Fruit fly (Drosophila melanogaster): ENCODE results near the gene CG31301.

The CG31301 gene

dm6 chr3R:15346018-15346383 is at the start of gene CG31301, which contains the start of gene Surf4 (continued):
- TF ChIP-seq MTF-1 (GFP tag; optimal IDR thresholded peaks at IDR 0.05; ENCODE audit: borderline replicate concordance) (no peak), zen2 (GFP tag; IDR thresholded peaks at IDR 0.05; ENCODE audit: partially characterized antibody) (peak; percentile 77), tup (GFP tag; optimal IDR thresholded peaks at IDR 0.05) (no peak), Deaf1 (tag; optimal IDR thresholded peaks at IDR 0.05) (no peak), org-1 (GFP tag; optimal IDR thresholded peaks at IDR 0.05) (no peak), nerfin-1 (tag; optimal IDR thresholded peaks at IDR 0.05) (no peak), B-H2 (GFP tag; optimal IDR thresholded peaks at IDR 0.05) (peak; percentile 10), CG2712 (tag; optimal IDR thresholded peaks at IDR 0.05) (peak; percentile 9), mld (GFP tag; IDR thresholded peaks at IDR 0.05; ENCODE audit: partially characterized antibody) (peak; percentile 72; the same call in 1 of the 3 replicates), CG4617 (GFP tag; optimal IDR thresholded peaks at IDR 0.05; ENCODE audit: borderline replicate concordance) (peak; percentile 38), Dll (GFP tag; IDR thresholded peaks at IDR 0.05; ENCODE audit: partially characterized antibody) (peak; percentile 61; the same call in 3 of the 4 replicates), D19B (GFP tag; optimal IDR thresholded peaks at IDR 0.05) (no peak), Jarid2 (GFP tag; optimal IDR thresholded peaks at IDR 0.05) (no peak), Scr (GFP tag; IDR thresholded peaks at IDR 0.05; ENCODE audit: partially characterized antibody) (peak; percentile 68; the same call in 1 of the 2 replicates), CG9876 (GFP tag; optimal IDR thresholded peaks at IDR 0.05) (no peak), dpn (GFP tag; optimal IDR thresholded peaks at IDR 0.05) (no peak), ara (GFP tag; IDR thresholded peaks at IDR 0.05) (no peak), dimm (GFP tag; IDR thresholded peaks at IDR 0.05) (no peak), nom (GFP tag; optimal IDR thresholded peaks at IDR 0.05) (no peak), CG17385 (GFP tag; optimal IDR thresholded peaks at IDR 0.05) (peak; percentile 34), CG6654 (GFP tag; optimal IDR thresholded peaks at IDR 0.05) (no peak), bcd (GFP tag; optimal IDR thresholded peaks at IDR 0.05) (no peak), crp (GFP tag; optimal IDR thresholded peaks at IDR 0.05) (peak in 1 of 2 experiments; percentile 52), unc-4 (GFP tag; IDR thresholded peaks at IDR 0.05; ENCODE audit: partially characterized antibody) (peak; percentile 59), stwl (tag; optimal IDR thresholded peaks at IDR 0.05) (peak; percentile 62), hkb (optimal IDR thresholded peaks at IDR 0.05) (no peak), hkb (GFP tag; IDR thresholded peaks at IDR 0.05) (no peak), CG13894 (tag; optimal IDR thresholded peaks at IDR 0.05) (peak; percentile 6), CG6254 (GFP tag; optimal IDR thresholded peaks at IDR 0.05) (no peak), CkIIα-i1 (GFP tag; IDR thresholded peaks at IDR 0.05) (no peak), bbx (GFP tag; IDR thresholded peaks at IDR 0.05; ENCODE audit: partially characterized antibody) (peak; percentile 85), CG14050 (GFP tag; IDR thresholded peaks at IDR 0.05) (no peak), CG3407 (GFP tag; optimal IDR thresholded peaks at IDR 0.05) (no peak), vvl (GFP tag; IDR thresholded peaks at IDR 0.05) (0 out of 2 replicates have a peak, but pooled peaks have one; percentile 29), NK7.1 (GFP tag; optimal IDR thresholded peaks at IDR 0.05) (no peak), lab (GFP tag; optimal IDR thresholded peaks at IDR 0.05) (no peak), sna (GFP tag; IDR thresholded peaks at IDR 0.05; ENCODE audit: partially characterized antibody) (peak; percentile 40; the same call in 1 of the 2 replicates), Med (GFP tag) (peak; percentile 71), Dad (GFP tag; optimal IDR thresholded peaks at IDR 0.05) (no peak), tna (GFP tag; IDR thresholded peaks at IDR 0.05; ENCODE audit: partially characterized antibody) (peak; percentile 85), Mad (GFP tag; optimal IDR thresholded peaks at IDR 0.05) (no peak)
